Worm (Caenorhabditis elegans): ENCODE measurements around the gene hrde-1.
A peak's percentile ranks its signal among the peaks of the same experiment; 100 is the strongest.

The hrde-1 gene

ce11 chrIII:4175489-4175888 lies 470 bp downstream of the hrde-1 start:
- no peak for TF ChIP-seq F37B4.10 (GFP tag; IDR thresholded peaks at IDR 0.05)
- no peak for TF ChIP-seq rec-8 (tag; optimal IDR thresholded peaks at IDR 0.05)
- TF ChIP-seq dox-1 (GFP tag; IDR thresholded peaks at IDR 0.05) = 0 out of 2 replicates have a peak, but pooled peaks have one; percentile 62
- TF ChIP-seq cebp-1 (GFP tag; IDR thresholded peaks at IDR 0.05) = no peak
- TF ChIP-seq cebp-1 (tag; optimal IDR thresholded peaks at IDR 0.05) = peak; percentile 16
- peak; percentile 22; the same call in 1 of the 2 replicates for TF ChIP-seq B0336.3 (GFP tag; IDR thresholded peaks at IDR 0.05)
- peak; percentile 61 for TF ChIP-seq hsf-1 (GFP tag; IDR thresholded peaks at IDR 0.05)

- TF ChIP-seq mxl-1 (tag; optimal IDR thresholded peaks at IDR 0.05) = no peak
- TF ChIP-seq lin-26 (GFP tag; IDR thresholded peaks at IDR 0.05) = no peak; the same call in 1 of the 2 replicates
- no peak for TF ChIP-seq sptf-2 (GFP tag; optimal IDR thresholded peaks at IDR 0.05)
- TF ChIP-seq rcor-1 (GFP tag; IDR thresholded peaks at IDR 0.05) = no peak
- TF ChIP-seq nfyb-1 (GFP tag; IDR thresholded peaks at IDR 0.05) = peak; percentile 47; the same call in 1 of the 2 replicates
- TF ChIP-seq Y79H2A.3 (GFP tag; conservative IDR thresholded peaks at IDR 0.05) = 0 out of 2 replicates have a peak, but pooled peaks have one; percentile 44
- TF ChIP-seq pha-4 (tag; optimal IDR thresholded peaks at IDR 0.05) = no peak
- TF ChIP-seq aptf-3 (GFP tag; IDR thresholded peaks at IDR 0.05) = peak; percentile 76; the same call in 1 of the 2 replicates
- TF ChIP-seq lin-54 (GFP tag; optimal IDR thresholded peaks at IDR 0.05) = peak; percentile 52
- no peak for TF ChIP-seq ama-1 (optimal IDR thresholded peaks at IDR 0.05)
- TF ChIP-seq ama-1 (GFP tag; optimal IDR thresholded peaks at IDR 0.05) = peak in 1 of 2 experiments; percentile 81
- peak; percentile 68 for TF ChIP-seq atf-7 (tag; optimal IDR thresholded peaks at IDR 0.05)
- TF ChIP-seq lsy-27 (tag; optimal IDR thresholded peaks at IDR 0.05; ENCODE audit: borderline replicate concordance, insufficient read depth) = no peak
- no peak for TF ChIP-seq ztf-3 (GFP tag; optimal IDR thresholded peaks at IDR 0.05)
- TF ChIP-seq nhr-179 (tag; optimal IDR thresholded peaks at IDR 0.05) = no peak
- TF ChIP-seq K11D2.4 (GFP tag; IDR thresholded peaks at IDR 0.05) = no peak
- no peak for TF ChIP-seq F23B12.7 (tag; optimal IDR thresholded peaks at IDR 0.05; ENCODE audit: insufficient read depth)
- TF ChIP-seq dox-1 (GFP tag; IDR thresholded peaks at IDR 0.05) = peak; percentile 3; the same call in 1 of the 2 replicates
- TF ChIP-seq ztf-22 (GFP tag; optimal IDR thresholded peaks at IDR 0.05) = no peak
- TF ChIP-seq hmg-20 (GFP tag; IDR thresholded peaks at IDR 0.05) = no peak
- TF ChIP-seq pbrm-1 (GFP tag; IDR thresholded peaks at IDR 0.05) = 0 out of 2 replicates have a peak, but pooled peaks have one; percentile 36
- TF ChIP-seq nhr-90 (tag; optimal IDR thresholded peaks at IDR 0.05) = no peak
- no peak for TF ChIP-seq lir-1 (GFP tag; conservative IDR thresholded peaks at IDR 0.05)
- no peak for TF ChIP-seq mcd-1 (GFP tag; IDR thresholded peaks at IDR 0.05)
- TF ChIP-seq hsf-1 (GFP tag; IDR thresholded peaks at IDR 0.05) = peak; percentile 77
- no peak for TF ChIP-seq let-526 (GFP tag; IDR thresholded peaks at IDR 0.05)
- TF ChIP-seq tlf-1 (GFP tag; optimal IDR thresholded peaks at IDR 0.05) = peak; percentile 72
- TF ChIP-seq ztf-28 (GFP tag; IDR thresholded peaks at IDR 0.05) = no peak
- TF ChIP-seq cebp-1 (GFP tag; IDR thresholded peaks at IDR 0.05) = no peak
- peak; percentile 41 for TF ChIP-seq cebp-1 (tag; optimal IDR thresholded peaks at IDR 0.05)
- TF ChIP-seq madf-6 (GFP tag; IDR thresholded peaks at IDR 0.05) = peak; percentile 68
- no peak for TF ChIP-seq F37B4.10 (GFP tag; IDR thresholded peaks at IDR 0.05)
- no peak for TF ChIP-seq madf-10 (tag; optimal IDR thresholded peaks at IDR 0.05)
- TF ChIP-seq chd-7 (tag; optimal IDR thresholded peaks at IDR 0.05) = peak; percentile 42
- TF ChIP-seq snpc-1.1 (tag; optimal IDR thresholded peaks at IDR 0.05; ENCODE audit: insufficient read depth) = peak; percentile 63
- no peak for TF ChIP-seq attf-3 (GFP tag; conservative IDR thresholded peaks at IDR 0.05)
- no peak for TF ChIP-seq Y56A3A.18 (GFP tag; IDR thresholded peaks at IDR 0.05)
- peak; percentile 63 for TF ChIP-seq D2030.7 (GFP tag; IDR thresholded peaks at IDR 0.05)
- TF ChIP-seq B0035.1 (tag; optimal IDR thresholded peaks at IDR 0.05) = no peak
- no peak for TF ChIP-seq mel-28 (tag; optimal IDR thresholded peaks at IDR 0.05; ENCODE audit: borderline replicate concordance)
- TF ChIP-seq ceh-79 (tag; optimal IDR thresholded peaks at IDR 0.05) = peak; percentile 69
- no peak for TF ChIP-seq F57C9.4 (tag; optimal IDR thresholded peaks at IDR 0.05)
- TF ChIP-seq hmg-1.2 (GFP tag; IDR thresholded peaks at IDR 0.05) = peak; percentile 35; the same call in 1 of the 2 replicates
- TF ChIP-seq Y53F4B.3 (GFP tag; IDR thresholded peaks at IDR 0.05) = no peak
These were observed 3.7 kb downstream of the hrde-1 start for ce11 chrIII:4172210-4172609.
